Fruit fly (Drosophila melanogaster) whole organism, embryonic: ENCODE data around the gene Sec63.

Source experiments
- Aef1 ChIP-seq: fragments of 200-800 bp; sonication (Bioruptor generic); IDR thresholded peaks from 3 replicates; pipeline ENCODE4 v1.3.6; 2022; ENCODE audit warnings: missing biosample characterization, missing genetic modification characterization
- Awh ChIP-seq: fragments of 200-800 bp; sonication (Bioruptor generic); IDR thresholded peaks from 2 replicates; pipeline ENCODE4, ENCODE4 v1.3.6; 2022; ENCODE audit warnings: missing biosample characterization, missing genetic modification characterization
- CG10274 ChIP-seq: fragments of 200-800 bp; sonication (Bioruptor generic); optimal IDR thresholded peaks from 3 replicates; lab custom pipeline; 2017; ENCODE audit warnings: missing biosample characterization, mild to moderate bottlenecking, missing genetic modification characterization
- CG10431 ChIP-seq: fragments of 200-800 bp; sonication (Bioruptor generic); optimal IDR thresholded peaks from 3 replicates; lab custom pipeline; 2018; ENCODE audit warnings: missing biosample characterization, mild to moderate bottlenecking, missing genetic modification characterization
- CG10543 ChIP-seq: fragments of 200-800 bp; sonication (Bioruptor generic); optimal IDR thresholded peaks from 3 replicates; lab custom pipeline; 2017; ENCODE audit warnings: missing biosample characterization, mild to moderate bottlenecking, missing genetic modification characterization, moderate library complexity
- CG10959 ChIP-seq: fragments of 200-800 bp; sonication (Bioruptor generic); IDR thresholded peaks from 2 replicates; pipeline ENCODE4 v1.3.6; 2022; ENCODE audit warnings: missing biosample characterization, missing genetic modification characterization
- CG11085 ChIP-seq: fragments of 200-800 bp; sonication (Bioruptor generic); IDR thresholded peaks from 2 replicates; pipeline ENCODE4 v1.3.6; 2022; ENCODE audit warnings: missing biosample characterization, missing genetic modification characterization
- CG12155 ChIP-seq: fragments of 200-800 bp; sonication (Bioruptor generic); optimal IDR thresholded peaks from 3 replicates; lab custom pipeline; 2016; ENCODE audit warnings: missing biosample characterization, missing genetic modification characterization
- CG12236 ChIP-seq: fragments of 200-800 bp; sonication (Bioruptor generic); optimal IDR thresholded peaks from 2 replicates; lab custom pipeline; 2016; ENCODE audit warnings: missing biosample characterization, missing genetic modification characterization
- CG1233 ChIP-seq: fragments of 200-800 bp; sonication (Bioruptor generic); optimal IDR thresholded peaks from 4 replicates; lab custom pipeline; 2018; ENCODE audit warnings: missing biosample characterization, mild to moderate bottlenecking, missing genetic modification characterization
- CG13775 ChIP-seq: fragments of 200-800 bp; sonication (Bioruptor generic); optimal IDR thresholded peaks from 3 replicates; lab custom pipeline; 2017; ENCODE audit warnings: missing biosample characterization, mild to moderate bottlenecking, missing genetic modification characterization
- CG14014 ChIP-seq: fragments of 200-800 bp; sonication (Bioruptor generic); IDR thresholded peaks from 2 replicates; pipeline ENCODE4 v1.3.6; 2022; ENCODE audit warnings: missing biosample characterization, missing genetic modification characterization
- CG15011 ChIP-seq: fragments of 200-800 bp; sonication (Bioruptor generic); optimal IDR thresholded peaks from 3 replicates; lab custom pipeline; 2018; ENCODE audit warnings: missing biosample characterization, mild to moderate bottlenecking, missing genetic modification characterization
- CG18476 ChIP-seq: fragments of 200-800 bp; sonication (Bioruptor generic); optimal IDR thresholded peaks from 2 replicates; lab custom pipeline; 2016; ENCODE audit warnings: missing biosample characterization, mild to moderate bottlenecking, missing genetic modification characterization
- CG2199 ChIP-seq: fragments of 200-800 bp; sonication (Bioruptor generic); IDR thresholded peaks from 3 replicates; pipeline ENCODE4 v1.3.6; 2022; ENCODE audit warnings: missing biosample characterization, missing genetic modification characterization
- CG3065 ChIP-seq: fragments of 200-800 bp; sonication (Bioruptor generic); optimal IDR thresholded peaks from 2 replicates; lab custom pipeline; 2016; ENCODE audit warnings: missing biosample characterization, missing genetic modification characterization
- CG31388 ChIP-seq: fragments of 200-800 bp; sonication (Bioruptor generic); optimal IDR thresholded peaks from 2 replicates; lab custom pipeline; 2016; ENCODE audit warnings: missing biosample characterization, missing genetic modification characterization
- CG3838 ChIP-seq: fragments of 200-800 bp; sonication (Bioruptor generic); optimal IDR thresholded peaks from 3 replicates; lab custom pipeline; 2016; ENCODE audit warnings: missing biosample characterization, missing genetic modification characterization
- CG3995 ChIP-seq: fragments of 200-800 bp; sonication (Bioruptor generic); optimal IDR thresholded peaks from 3 replicates; lab custom pipeline; 2016; ENCODE audit warnings: missing biosample characterization, missing genetic modification characterization
- CG6272 ChIP-seq: fragments of 200-800 bp; sonication (Bioruptor generic); IDR thresholded peaks from 2 replicates; pipeline ENCODE4 v1.3.6; 2022; ENCODE audit warnings: missing biosample characterization, missing genetic modification characterization
- CG6791 ChIP-seq: fragments of 200-800 bp; sonication (Bioruptor generic); IDR thresholded peaks from 3 replicates; pipeline ENCODE4 v1.3.6; 2022; ENCODE audit warnings: missing biosample characterization, missing genetic modification characterization; ENCODE audit not compliant: partially characterized antibody
- CG6854 ChIP-seq: fragments of 200-800 bp; sonication (Bioruptor generic); optimal IDR thresholded peaks from 3 replicates; lab custom pipeline; 2017; ENCODE audit warnings: missing biosample characterization, mild to moderate bottlenecking, missing genetic modification characterization
- CG7357 ChIP-seq: fragments of 200-800 bp; sonication (Bioruptor generic); IDR thresholded peaks from 3 replicates; pipeline ENCODE4 v1.3.6; 2022; ENCODE audit warnings: missing biosample characterization, missing genetic modification characterization
- CG7556 ChIP-seq: fragments of 200-800 bp; sonication (Bioruptor generic); optimal IDR thresholded peaks from 2 replicates; lab custom pipeline; 2017; ENCODE audit warnings: missing biosample characterization, mild to moderate bottlenecking, missing genetic modification characterization
- CG7839 ChIP-seq: fragments of 200-800 bp; sonication (Bioruptor generic); optimal IDR thresholded peaks from 3 replicates; lab custom pipeline; 2018; ENCODE audit warnings: missing biosample characterization, mild to moderate bottlenecking, missing genetic modification characterization, moderate library complexity
- CG9609 ChIP-seq: fragments of 200-800 bp; sonication (Bioruptor generic); optimal IDR thresholded peaks from 3 replicates; lab custom pipeline; 2016; ENCODE audit warnings: missing biosample characterization, missing genetic modification characterization
- CG9727 ChIP-seq: fragments of 200-800 bp; sonication (Bioruptor generic); optimal IDR thresholded peaks from 3 replicates; lab custom pipeline; 2017; ENCODE audit warnings: missing biosample characterization, mild to moderate bottlenecking, missing genetic modification characterization
- D19A ChIP-seq: fragments of 200-800 bp; optimal IDR thresholded peaks from 3 replicates; lab custom pipeline; 2019; ENCODE audit warnings: missing biosample characterization, mild to moderate bottlenecking, missing genetic modification characterization, moderate library complexity
- Dip2 ChIP-seq: fragments of 200-800 bp; sonication (Bioruptor generic); IDR thresholded peaks from 2 replicates; pipeline ENCODE4 v1.3.6; 2022; ENCODE audit warnings: missing biosample characterization, missing genetic modification characterization
- Dip3 ChIP-seq: fragments of 200-800 bp; sonication (Bioruptor generic); optimal IDR thresholded peaks from 3 replicates; lab custom pipeline; 2016; ENCODE audit warnings: missing biosample characterization, missing genetic modification characterization
- Gug ChIP-seq: fragments of 200-800 bp; sonication (Bioruptor generic); IDR thresholded peaks from 4 replicates; pipeline ENCODE4 v1.3.6; 2022; ENCODE audit warnings: missing biosample characterization, missing genetic modification characterization
- HmgD ChIP-seq: fragments of 200-800 bp; sonication (Bioruptor generic); optimal IDR thresholded peaks from 3 replicates; lab custom pipeline; 2016; ENCODE audit warnings: missing biosample characterization, missing genetic modification characterization
- Max ChIP-seq: fragments of 200-800 bp; sonication (Bioruptor generic); optimal IDR thresholded peaks from 2 replicates; lab custom pipeline; 2016; ENCODE audit warnings: missing biosample characterization, mild to moderate bottlenecking, missing genetic modification characterization
- Med ChIP-seq: fragments of 200-800 bp; sonication (Bioruptor generic); peaks from one replicate; lab custom pipeline; 2016; ENCODE audit warnings: missing biosample characterization, missing genetic modification characterization, mild to moderate bottlenecking, inconsistent platforms, moderate library complexity
- Mes4 ChIP-seq: fragments of 200-800 bp; sonication (Bioruptor generic); optimal IDR thresholded peaks from 2 replicates; lab custom pipeline; 2016; ENCODE audit warnings: missing biosample characterization, missing genetic modification characterization
- Six4 ChIP-seq: fragments of 200-800 bp; sonication (Bioruptor generic); optimal IDR thresholded peaks from 2 replicates; lab custom pipeline; 2016; ENCODE audit warnings: missing biosample characterization, missing genetic modification characterization
- Spps ChIP-seq: fragments of 200-800 bp; sonication (Bioruptor generic); optimal IDR thresholded peaks from 2 replicates; lab custom pipeline; 2018; ENCODE audit warnings: missing biosample characterization, mild to moderate bottlenecking, missing genetic modification characterization
- Xbp1 ChIP-seq: fragments of 200-800 bp; sonication (Bioruptor generic); optimal IDR thresholded peaks from 3 replicates; lab custom pipeline; 2016; ENCODE audit warnings: missing biosample characterization, mild to moderate bottlenecking, missing genetic modification characterization
- al ChIP-seq: fragments of 200-800 bp; sonication (Bioruptor generic); IDR thresholded peaks from 2 replicates; pipeline ENCODE4 v1.3.6; 2022; ENCODE audit warnings: missing biosample characterization, missing genetic modification characterization
- ato ChIP-seq: fragments of 200-800 bp; sonication (Bioruptor generic); IDR thresholded peaks from 2 replicates; pipeline ENCODE4 v1.3.6; 2022; ENCODE audit warnings: missing biosample characterization, missing genetic modification characterization; ENCODE audit not compliant: partially characterized antibody
- br ChIP-seq: fragments of >200 bp; optimal IDR thresholded peaks from 2 replicates; lab custom pipeline; 2017
- da ChIP-seq: fragments of 200-800 bp; sonication (Bioruptor generic); optimal IDR thresholded peaks from 2 replicates; lab custom pipeline; 2016; ENCODE audit warnings: missing biosample characterization, missing genetic modification characterization
- eve ChIP-seq, 2 experiments: fragments of >200 bp; optimal IDR thresholded peaks; 2 replicates each; lab custom pipeline; 2017; ENCODE audit warnings: missing biosample characterization in 2 of 2, missing genetic modification characterization in 2 of 2
- exex ChIP-seq: fragments of 200-800 bp; sonication (Bioruptor generic); optimal IDR thresholded peaks from 4 replicates; lab custom pipeline; 2018; ENCODE audit warnings: missing biosample characterization, mild to moderate bottlenecking, missing genetic modification characterization, moderate library complexity
- fd64A ChIP-seq: fragments of 200-800 bp; sonication (Bioruptor generic); optimal IDR thresholded peaks from 3 replicates; lab custom pipeline; 2018; ENCODE audit warnings: missing biosample characterization, mild to moderate bottlenecking, missing genetic modification characterization
- gem ChIP-seq: fragments of 200-800 bp; sonication (Bioruptor generic); optimal IDR thresholded peaks from 2 replicates; lab custom pipeline; 2019; ENCODE audit warnings: missing biosample characterization, mild to moderate bottlenecking, missing genetic modification characterization, moderate library complexity
- gro ChIP-seq: fragments of 200-800 bp; sonication (Bioruptor generic); optimal IDR thresholded peaks from 2 replicates; lab custom pipeline; 2016; ENCODE audit warnings: missing biosample characterization, missing genetic modification characterization
- gsb ChIP-seq: fragments of 200-800 bp; sonication (Bioruptor generic); IDR thresholded peaks from 2 replicates; pipeline ENCODE4 v1.3.6; 2022; ENCODE audit warnings: missing biosample characterization, missing genetic modification characterization
- her ChIP-seq: fragments of 200-800 bp; sonication (Bioruptor generic); optimal IDR thresholded peaks from 2 replicates; lab custom pipeline; 2016; ENCODE audit warnings: missing biosample characterization, missing genetic modification characterization
- lov ChIP-seq, 2 experiments: fragments of 200-800 bp in 1 of 2; fragments of >200 bp in 1 of 2; sonication (Bioruptor generic) in 1 of 2; IDR thresholded peaks in 1 of 2; optimal IDR thresholded peaks in 1 of 2; 2 replicates in 1 of 2; 3 replicates in 1 of 2; pipeline versions ENCODE4 v1.3.6 to Lab custom; 2017 to 2022; ENCODE audit warnings: missing biosample characterization in 1 of 2, missing genetic modification characterization in 1 of 2
- shn ChIP-seq: fragments of 200-800 bp; sonication (Bioruptor generic); optimal IDR thresholded peaks from 3 replicates; lab custom pipeline; 2016; ENCODE audit warnings: missing biosample characterization, missing genetic modification characterization
- sr ChIP-seq: fragments of 200-800 bp; sonication (Bioruptor generic); IDR thresholded peaks from 3 replicates; pipeline ENCODE4 v1.3.6; 2022; ENCODE audit warnings: missing biosample characterization, missing genetic modification characterization
- vvl ChIP-seq: fragments of 200-800 bp; sonication (Bioruptor generic); IDR thresholded peaks from 2 replicates; pipeline ENCODE4 v1.3.6; 2022; ENCODE audit warnings: missing biosample characterization, missing genetic modification characterization

Sec63 gene

DNA sequence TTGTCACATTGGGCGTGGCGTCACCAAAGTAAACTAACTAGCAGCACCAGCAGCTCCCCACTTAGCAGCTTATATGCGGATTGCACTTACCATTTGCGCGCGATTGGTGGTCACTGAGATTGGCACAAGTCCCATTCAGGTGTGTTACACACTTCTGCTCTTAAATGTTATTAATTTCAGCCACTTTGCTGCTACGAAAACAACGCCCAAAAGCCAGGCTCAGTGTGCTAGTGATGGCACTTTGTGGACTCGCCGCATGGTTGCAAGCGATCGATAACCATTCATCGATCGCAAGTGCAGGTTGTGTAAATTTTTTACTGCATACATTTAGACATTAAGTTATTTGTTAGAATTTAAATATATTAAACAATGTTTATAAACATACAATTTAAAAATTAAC, 25.4 kb upstream of the Sec63 start, which contains the start of the genes wrm1 and wrm2 (continued):
- TF ChIP-seq CG10431 (no peak), al (GFP tag; lab: Robert Waterston, UW) (no peak), CG6272 (GFP tag; lab: Robert Waterston, UW) (no peak), CG3065 (peak; percentile 66), exex (tag; lab: Kevin White, UChicago) (no peak), Spps (no peak), CG14014 (GFP tag; lab: Robert Waterston, UW) (no peak), CG10274 (GFP tag; lab: Kevin White, UChicago) (no peak), CG9609 (no peak), CG18476 (GFP tag; lab: Kevin White, UChicago) (no peak), CG7839 (tag; lab: Kevin White, UChicago) (no peak), CG3995 (GFP tag; lab: Kevin White, UChicago) (no peak), br (lab: Kevin White, UChicago) (no peak), fd64A (GFP tag; lab: Kevin White, UChicago) (no peak), CG12155 (GFP tag; lab: Kevin White, UChicago) (peak; percentile 44), Six4 (GFP tag; lab: Kevin White, UChicago) (no peak), her (GFP tag; lab: Kevin White, UChicago) (no peak), CG3838 (GFP tag; lab: Kevin White, UChicago) (no peak), CG31388 (GFP tag; lab: Kevin White, UChicago) (no peak), CG12236 (GFP tag; lab: Kevin White, UChicago) (no peak), Aef1 (GFP tag; lab: Robert Waterston, UW) (no peak), Dip3 (GFP tag; lab: Kevin White, UChicago) (no peak), vvl (GFP tag; lab: Robert Waterston, UW) (0 out of 2 replicates have a peak, but pooled peaks have one; percentile 26), CG2199 (no peak), eve (GFP tag; optimal IDR thresholded peaks at IDR 0.05; lab: Kevin White, UChicago) (no peak), gem (no peak), CG1233 (GFP tag; lab: Kevin White, UChicago) (no peak), Dip2 (GFP tag; lab: Robert Waterston, UW) (no peak), Xbp1 (no peak), CG11085 (no peak), CG13775 (no peak), D19A (tag; lab: Kevin White, UChicago) (no peak), lov (optimal IDR thresholded peaks at IDR 0.05; lab: Kevin White, UChicago) (no peak), lov (GFP tag; IDR thresholded peaks at IDR 0.05; lab: Robert Waterston, UW) (no peak), Max (GFP tag; lab: Kevin White, UChicago) (peak; percentile 31), shn (GFP tag; lab: Kevin White, UChicago) (no peak), CG7357 (GFP tag; lab: Robert Waterston, UW) (no peak), CG10959 (no peak), gsb (GFP tag; lab: Robert Waterston, UW) (no peak), CG15011 (GFP tag; lab: Kevin White, UChicago) (no peak), gro (GFP tag; lab: Kevin White, UChicago) (no peak), Gug (GFP tag; lab: Robert Waterston, UW) (no peak), CG6791 (peak; percentile 67), Med (GFP tag; lab: Kevin White, UChicago) (peak; percentile 84), da (GFP tag; lab: Kevin White, UChicago) (no peak), CG7556 (GFP tag; lab: Kevin White, UChicago) (no peak), CG10543 (GFP tag; lab: Kevin White, UChicago) (no peak), CG6854 (no peak), Awh (GFP tag; lab: Robert Waterston, UW) (no peak), HmgD (no peak), CG9727 (GFP tag; lab: Kevin White, UChicago) (no peak), sr (GFP tag; lab: Robert Waterston, UW) (no peak), Mes4 (GFP tag; lab: Kevin White, UChicago) (no peak), ato (GFP tag; lab: Robert Waterston, UW) (no peak)
